Worm (Caenorhabditis elegans): ENCODE measurements around the gene npp-1.

Gene npp-1

ce11 chrIV:9811487-9811886 is 46.8 kb upstream of the npp-1 start:
- TF ChIP-seq madf-6 (GFP tag; IDR thresholded peaks at IDR 0.05) (no peak), ccch-3 (GFP tag; optimal IDR thresholded peaks at IDR 0.05) (no peak)

ce11 chrIV:9815432-9815831 is 42.9 kb upstream of the npp-1 start, which contains the start of gene egl-20:
Gene egl-20 (minus strand): TSS chrIV:9815532.
- TF ChIP-seq F37B4.10 (GFP tag; IDR thresholded peaks at IDR 0.05) (no peak), egl-44 (GFP tag; IDR thresholded peaks at IDR 0.05) (no peak), lir-1 (GFP tag; conservative IDR thresholded peaks at IDR 0.05) (no peak), rcor-1 (GFP tag; IDR thresholded peaks at IDR 0.05) (no peak), cebp-2 (GFP tag; IDR thresholded peaks at IDR 0.05) (no peak), K12H6.12 (tag; optimal IDR thresholded peaks at IDR 0.05) (no peak)

- no peak for TF ChIP-seq K12H6.12 (tag; optimal IDR thresholded peaks at IDR 0.05)
- TF ChIP-seq die-1 (tag; optimal IDR thresholded peaks at IDR 0.05), result no peak
- no peak for TF ChIP-seq hsf-1 (GFP tag; IDR thresholded peaks at IDR 0.05)
- TF ChIP-seq tbx-9 (tag; optimal IDR thresholded peaks at IDR 0.05; ENCODE audit: borderline replicate concordance), result no peak
- no peak for TF ChIP-seq C06A6.2 (GFP tag; conservative IDR thresholded peaks at IDR 0.05)
- no peak for TF ChIP-seq ztf-18 (tag; optimal IDR thresholded peaks at IDR 0.05)
- TF ChIP-seq repo-1 (tag; optimal IDR thresholded peaks at IDR 0.05), result no peak
- no peak for TF ChIP-seq ztf-26 (tag; optimal IDR thresholded peaks at IDR 0.05)
- TF ChIP-seq attf-5 (GFP tag; optimal IDR thresholded peaks at IDR 0.05), result no peak
- TF ChIP-seq Y56A3A.18 (GFP tag; IDR thresholded peaks at IDR 0.05), result no peak
- TF ChIP-seq ceh-100 (GFP tag; IDR thresholded peaks at IDR 0.05), result no peak
- no peak for TF ChIP-seq hlh-26 (GFP tag; conservative IDR thresholded peaks at IDR 0.05)
- TF ChIP-seq snpc-1.1 (tag; optimal IDR thresholded peaks at IDR 0.05; ENCODE audit: insufficient read depth), result no peak
- TF ChIP-seq snpc-4 (GFP tag; optimal IDR thresholded peaks at IDR 0.05), result no peak
- TF ChIP-seq snpc-4 (tag; optimal IDR thresholded peaks at IDR 0.05), result no peak
- TF ChIP-seq ceh-40 (GFP tag; IDR thresholded peaks at IDR 0.05), result no peak
- TF ChIP-seq F49E8.2 (tag; optimal IDR thresholded peaks at IDR 0.05; ENCODE audit: insufficient read depth), result no peak
- TF ChIP-seq unc-130 (GFP tag; optimal IDR thresholded peaks at IDR 0.05), result no peak
- TF ChIP-seq sdz-38 (tag; optimal IDR thresholded peaks at IDR 0.05), result no peak
- no peak for TF ChIP-seq ZK185.1 (tag; optimal IDR thresholded peaks at IDR 0.05; ENCODE audit: poor library complexity, severe bottlenecking)
- no peak for TF ChIP-seq him-1 (tag; optimal IDR thresholded peaks at IDR 0.05)
Observed at ce11 chrIV:9821621-9822020, 36.7 kb upstream of the npp-1 start, which contains the start of gene col-123. Gene col-123 (plus strand): TSS chrIV:9821921.

- TF ChIP-seq hlh-12 (tag; optimal IDR thresholded peaks at IDR 0.05) (no peak), zfh-2 (GFP tag; conservative IDR thresholded peaks at IDR 0.05) (peak; percentile 65), gei-17 (GFP tag; optimal IDR thresholded peaks at IDR 0.05) (no peak), dox-1 (GFP tag; IDR thresholded peaks at IDR 0.05) (no peak), F23B12.7 (tag; optimal IDR thresholded peaks at IDR 0.05; ENCODE audit: insufficient read depth) (no peak), lin-35 (GFP tag; optimal IDR thresholded peaks at IDR 0.05) (no peak), attf-6 (GFP tag; IDR thresholded peaks at IDR 0.05) (no peak), madf-8 (GFP tag; conservative IDR thresholded peaks at IDR 0.05) (0 out of 2 replicates have a peak, but pooled peaks have one; percentile 16), ceh-79 (tag; optimal IDR thresholded peaks at IDR 0.05) (no peak), Y53G8AR.9 (GFP tag; conservative IDR thresholded peaks at IDR 0.05) (no peak), hmg-1.2 (GFP tag; IDR thresholded peaks at IDR 0.05) (no peak), F37B4.10 (GFP tag; IDR thresholded peaks at IDR 0.05) (0 out of 2 replicates have a peak, but pooled peaks have one; percentile 51), hsf-1 (GFP tag; IDR thresholded peaks at IDR 0.05) (no peak)
Observed at ce11 chrIV:9822585-9822984, 35.7 kb upstream of the npp-1 start.

Measured in whole organism, young adult.